Worm (Caenorhabditis elegans) whole organism, L3 larva: ENCODE measurements around the gene ech-4.

Experiments
- ceh-16 ChIP-seq: sonication (generic microtip); optimal IDR thresholded peaks from 2 replicates; lab custom pipeline; 2017; ENCODE audit warnings: missing biosample characterization, missing genetic modification characterization
- ceh-28 ChIP-seq: fragments of 150-350 bp; optimal IDR thresholded peaks from 2 replicates; lab custom pipeline; 2014; ENCODE audit warnings: missing biosample characterization, missing genetic modification reagents, missing genetic modification characterization
- ceh-82 ChIP-seq: fragments of 150-350 bp; optimal IDR thresholded peaks from 2 replicates; lab custom pipeline; 2014; ENCODE audit warnings: missing biosample characterization, missing genetic modification characterization
- ceh-9 ChIP-seq: sonication (generic microtip); optimal IDR thresholded peaks from 2 replicates; lab custom pipeline; 2018; ENCODE audit warnings: missing biosample characterization, missing genetic modification characterization
- daf-12 ChIP-seq: fragments of 150-350 bp; optimal IDR thresholded peaks from 2 replicates; lab custom pipeline; 2014; ENCODE audit warnings: missing biosample characterization, missing genetic modification reagents, missing genetic modification characterization
- egl-27 ChIP-seq: sonication (generic microtip); optimal IDR thresholded peaks from 4 replicates; lab custom pipeline; 2017; ENCODE audit warnings: missing biosample characterization, missing genetic modification reagents, missing genetic modification characterization
- elt-1 ChIP-seq: fragments of 150-350 bp; optimal IDR thresholded peaks from 2 replicates; lab custom pipeline; 2014; ENCODE audit warnings: missing biosample characterization, missing genetic modification characterization
- elt-2 ChIP-seq: sonication (generic microtip); optimal IDR thresholded peaks from 2 replicates; lab custom pipeline; 2016; ENCODE audit warnings: missing genetic modification reagents, mild to moderate bottlenecking, missing genetic modification characterization, missing compliant biosample characterization
- elt-3 ChIP-seq, 3 experiments: fragments of 150-350 bp in 1 of 3; sonication (generic microtip) in 2 of 3; optimal IDR thresholded peaks; 2 replicates in 2 of 3; 4 replicates in 1 of 3; lab custom pipeline; 2014 to 2017; ENCODE audit warnings: missing biosample characterization in 3 of 3, missing genetic modification characterization in 3 of 3
- eor-1 ChIP-seq, 2 experiments: fragments of 150-350 bp; optimal IDR thresholded peaks; 2 replicates each; lab custom pipeline; 2014 to 2018; ENCODE audit warnings: missing biosample characterization in 2 of 2, missing genetic modification characterization in 2 of 2
- fkh-10 ChIP-seq: sonication (generic microtip); optimal IDR thresholded peaks from 2 replicates; lab custom pipeline; 2017; ENCODE audit warnings: missing biosample characterization, missing genetic modification reagents, missing genetic modification characterization
- fkh-2 ChIP-seq: fragments of 150-350 bp; optimal IDR thresholded peaks from 2 replicates; lab custom pipeline; 2014; ENCODE audit warnings: missing biosample characterization, missing genetic modification reagents, missing genetic modification characterization
- fos-1 ChIP-seq: fragments of 150-350 bp; optimal IDR thresholded peaks from 2 replicates; lab custom pipeline; 2014; ENCODE audit warnings: missing biosample characterization, missing genetic modification characterization
- hmg-11 ChIP-seq: sonication (generic microtip); optimal IDR thresholded peaks from 2 replicates; lab custom pipeline; 2016; ENCODE audit warnings: missing genetic modification characterization, missing compliant biosample characterization
- jun-1 ChIP-seq: fragments of 150-350 bp; optimal IDR thresholded peaks from 2 replicates; lab custom pipeline; 2014; ENCODE audit warnings: missing biosample characterization, missing genetic modification reagents, missing genetic modification characterization
- lin-15B ChIP-seq: fragments of 150-350 bp; optimal IDR thresholded peaks from 2 replicates; lab custom pipeline; 2014; ENCODE audit warnings: missing biosample characterization, missing genetic modification characterization
- lin-39 ChIP-seq: fragments of 150-350 bp; optimal IDR thresholded peaks from 2 replicates; lab custom pipeline; 2018; ENCODE audit warnings: missing biosample characterization, missing genetic modification reagents, missing genetic modification characterization
- lsy-12 ChIP-seq: sonication (generic microtip); optimal IDR thresholded peaks from 2 replicates; lab custom pipeline; 2016; ENCODE audit warnings: mild to moderate bottlenecking, missing genetic modification characterization, missing compliant biosample characterization
- nfya-1 ChIP-seq: sonication (generic microtip); optimal IDR thresholded peaks from 2 replicates; lab custom pipeline; 2017; ENCODE audit warnings: missing genetic modification characterization, mild to moderate bottlenecking, missing compliant biosample characterization, antibody characterized with exemption, moderate library complexity; ENCODE audit not compliant: insufficient read depth
- nhr-11 ChIP-seq: fragments of 150-350 bp; optimal IDR thresholded peaks from 2 replicates; lab custom pipeline; 2014; ENCODE audit warnings: missing biosample characterization, missing genetic modification characterization
- nhr-12 ChIP-seq: fragments of 150-350 bp; optimal IDR thresholded peaks from 2 replicates; lab custom pipeline; 2014; ENCODE audit warnings: missing biosample characterization, missing genetic modification characterization
- nhr-23 ChIP-seq: fragments of 150-350 bp; optimal IDR thresholded peaks from 2 replicates; lab custom pipeline; 2014; ENCODE audit warnings: missing biosample characterization, missing genetic modification reagents, missing genetic modification characterization
- nhr-25 ChIP-seq: sonication (generic microtip); optimal IDR thresholded peaks from 2 replicates; lab custom pipeline; 2017; ENCODE audit warnings: missing biosample characterization, missing genetic modification characterization
- nhr-28 ChIP-seq: fragments of 150-350 bp; optimal IDR thresholded peaks from 2 replicates; lab custom pipeline; 2014; ENCODE audit warnings: missing biosample characterization, missing genetic modification characterization
- nhr-43 ChIP-seq: sonication (generic microtip); optimal IDR thresholded peaks from 2 replicates; lab custom pipeline; 2016; ENCODE audit warnings: mild to moderate bottlenecking, missing genetic modification characterization, missing compliant biosample characterization; ENCODE audit not compliant: poor library complexity, severe bottlenecking
- nhr-67 ChIP-seq: fragments of 150-350 bp; optimal IDR thresholded peaks from 2 replicates; lab custom pipeline; 2014; ENCODE audit warnings: missing biosample characterization, missing genetic modification characterization
- nhr-76 ChIP-seq: fragments of 150-350 bp; sonication (generic microtip); optimal IDR thresholded peaks from 5 replicates; lab custom pipeline; 2014; ENCODE audit warnings: missing biosample characterization, missing genetic modification characterization
- nhr-77 ChIP-seq: fragments of 150-350 bp; optimal IDR thresholded peaks from 2 replicates; lab custom pipeline; 2014; ENCODE audit warnings: missing biosample characterization, missing genetic modification characterization
- pha-4 ChIP-seq: fragments of 150-350 bp; optimal IDR thresholded peaks from 2 replicates; lab custom pipeline; 2014; ENCODE audit warnings: missing biosample characterization, missing genetic modification reagents, missing genetic modification characterization
- pqm-1 ChIP-seq: fragments of 150-350 bp; optimal IDR thresholded peaks from 2 replicates; lab custom pipeline; 2017; ENCODE audit warnings: missing biosample characterization, missing genetic modification characterization, inconsistent platforms
- snpc-4 ChIP-seq: fragments of 150-350 bp; optimal IDR thresholded peaks from 2 replicates; lab custom pipeline; 2014; ENCODE audit warnings: missing biosample characterization, missing genetic modification characterization
- unc-62 ChIP-seq: fragments of 150-350 bp; sonication (generic microtip); optimal IDR thresholded peaks from 4 replicates; lab custom pipeline; 2014; ENCODE audit warnings: missing biosample characterization, missing genetic modification reagents, missing genetic modification characterization
- zag-1 ChIP-seq: fragments of 150-350 bp; optimal IDR thresholded peaks from 2 replicates; lab custom pipeline; 2014; ENCODE audit warnings: missing biosample characterization, missing genetic modification characterization
- ztf-4 ChIP-seq: fragments of 150-350 bp; optimal IDR thresholded peaks from 2 replicates; lab custom pipeline; 2014; ENCODE audit warnings: missing biosample characterization, missing genetic modification characterization

The ech-4 gene

DNA sequence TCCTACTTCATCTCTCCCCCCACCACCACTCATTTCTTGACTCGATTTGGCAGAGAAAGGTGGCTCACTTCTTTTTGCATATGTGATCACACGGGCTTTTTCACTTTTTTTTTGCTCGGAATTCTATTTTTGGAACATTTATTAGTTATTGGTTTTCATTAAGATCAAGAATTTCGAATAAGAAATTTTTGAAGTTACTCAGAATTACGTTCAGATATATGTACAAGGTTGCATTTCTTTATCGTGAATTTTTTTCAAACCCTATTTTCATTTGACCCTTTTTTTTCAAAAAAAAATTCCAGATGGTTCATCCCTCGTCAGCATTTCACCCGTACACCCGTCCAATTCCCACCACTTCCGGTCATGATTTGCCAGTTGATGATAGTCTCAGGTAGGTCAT, 15.4 kb upstream of the ech-4 start, which contains the start of gene ceh-62:
Gene ceh-62 (plus strand): TSS at position 301 of the 400 bp plus-strand sequence.
- no peak for TF ChIP-seq fkh-10 (GFP tag; lab: Kevin White, UChicago)
- no peak for TF ChIP-seq ceh-16
- TF ChIP-seq elt-1 (tag; lab: Kevin White, UChicago), result no peak
- no peak for TF ChIP-seq elt-3 (tag; optimal IDR thresholded peaks at IDR 0.05; lab: Kevin White, UChicago)
- TF ChIP-seq ceh-82 (tag; lab: Kevin White, UChicago), result no peak
- TF ChIP-seq fkh-2 (tag; lab: Kevin White, UChicago), result no peak
- no peak for TF ChIP-seq daf-12

DNA sequence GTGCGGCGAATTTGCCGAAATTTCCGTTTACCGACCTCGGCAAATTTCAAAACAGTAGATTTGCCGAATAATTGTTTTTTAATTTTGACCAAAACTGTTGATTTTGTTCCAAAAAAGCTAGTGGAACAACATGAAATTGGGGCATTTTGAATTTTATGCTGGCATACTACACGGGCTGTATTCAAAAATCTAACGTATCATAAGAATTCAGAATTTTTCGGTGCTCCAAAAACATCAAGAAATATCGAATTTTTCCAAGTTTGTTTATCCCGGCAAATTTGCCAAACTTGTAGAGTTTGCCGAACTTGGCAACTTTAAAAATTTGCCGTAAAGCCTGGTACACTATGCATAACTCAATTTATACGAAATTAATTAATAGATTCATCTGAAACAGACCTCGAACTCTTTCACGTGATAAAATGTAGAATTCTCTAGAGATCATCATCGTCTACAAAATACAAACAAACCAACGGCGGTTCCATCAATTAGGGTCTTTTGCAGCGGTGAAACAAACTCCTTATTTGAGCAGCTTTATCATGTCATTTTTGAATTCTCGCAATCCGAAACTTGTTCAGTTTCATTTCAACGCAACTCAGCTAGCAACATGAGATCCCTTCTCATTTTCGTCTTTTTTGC, 12.0 kb upstream of the ech-4 start, which contains the start of gene R06F6.14:
Gene R06F6.14 (plus strand): TSS at position 586 of the 636 bp plus-strand sequence.
- TF ChIP-seq pqm-1 (no peak), nhr-67 (no peak), nhr-43 (tag; lab: Kevin White, UChicago) (no peak), lsy-12 (tag; lab: Kevin White, UChicago) (no peak), egl-27 (no peak), ztf-4 (tag; lab: Kevin White, UChicago) (no peak), ceh-9 (tag; lab: Kevin White, UChicago) (no peak)
- TF ChIP-seq, all 47 proteins: peak for 0

DNA sequence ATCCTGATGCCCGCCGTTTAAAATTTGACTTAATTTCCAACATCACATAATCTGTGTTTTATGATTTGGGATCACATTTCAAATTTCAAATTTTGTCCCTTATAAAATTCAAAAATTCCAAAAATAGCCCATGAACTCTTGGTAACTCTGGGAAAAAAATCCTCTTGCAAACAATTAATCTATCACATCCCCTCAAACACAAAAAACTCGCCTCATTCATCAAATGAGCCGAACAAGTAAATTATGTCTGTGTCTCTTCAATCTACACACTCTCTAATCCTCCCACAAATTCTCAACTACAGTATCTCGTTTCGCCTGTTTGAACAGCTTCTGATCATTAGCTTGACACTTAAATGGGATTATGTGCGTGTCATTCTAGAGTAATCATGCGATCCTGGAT, 10.1 kb upstream of the ech-4 start, which contains the start of gene msrp-7:
Gene msrp-7 (plus strand): TSS at position 301 of the 400 bp plus-strand sequence.
- no peak for TF ChIP-seq pha-4 (tag; lab: Kevin White, UChicago)
- no peak for TF ChIP-seq hmg-11 (tag; lab: Kevin White, UChicago)
- no peak for TF ChIP-seq lsy-12 (tag; lab: Kevin White, UChicago)
- no peak for TF ChIP-seq nfya-1 (tag; lab: Kevin White, UChicago)
- TF ChIP-seq daf-12, result no peak
- no peak for TF ChIP-seq nhr-28
- no peak for TF ChIP-seq ztf-4 (tag; lab: Kevin White, UChicago)
- no peak for TF ChIP-seq nhr-77 (tag; lab: Kevin White, UChicago)
- no peak for TF ChIP-seq nhr-25
- TF ChIP-seq eor-1 (tag; optimal IDR thresholded peaks at IDR 0.05; lab: Kevin White, UChicago), result no peak
- TF ChIP-seq elt-2, result no peak
- no peak for TF ChIP-seq lin-39 (tag; lab: Kevin White, UChicago)
- no peak for TF ChIP-seq zag-1 (tag; lab: Kevin White, UChicago)
- TF ChIP-seq fkh-10 (GFP tag; lab: Kevin White, UChicago), result no peak
- TF ChIP-seq, all 47 proteins: peak for 0

DNA sequence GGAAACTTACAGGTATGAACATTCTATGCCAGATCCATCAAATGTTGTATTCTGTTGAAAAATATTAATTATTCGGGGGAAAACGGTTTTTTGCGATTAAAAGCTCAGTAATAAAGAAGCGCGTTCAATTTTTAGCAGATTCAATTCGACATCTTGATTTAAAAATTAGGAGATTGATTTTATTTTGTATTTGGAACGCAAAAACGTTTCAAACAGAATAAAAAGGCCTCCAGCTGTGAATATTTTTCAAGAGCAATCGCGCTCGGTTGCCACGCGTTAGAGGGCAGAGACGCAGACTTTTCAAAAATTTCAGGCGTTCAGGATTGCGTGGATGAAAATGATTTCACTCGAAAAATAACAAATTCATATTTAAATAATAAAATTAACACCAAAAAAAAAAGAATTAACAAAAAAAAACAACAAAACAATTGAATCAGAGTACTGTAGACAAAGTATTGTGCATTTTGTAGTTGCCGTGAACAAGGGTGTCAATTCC, 855 bp upstream of the ech-4 start, which contains the start of gene R06F6.8:
Gene R06F6.8 (minus strand): TSS at position 51 of the 496 bp plus-strand sequence.
- TF ChIP-seq nhr-67, result no peak
- TF ChIP-seq lin-39 (tag; lab: Kevin White, UChicago), result peak; percentile 19
- TF ChIP-seq unc-62 (GFP tag; lab: Kevin White, UChicago), result no peak
- no peak for TF ChIP-seq ceh-82 (tag; lab: Kevin White, UChicago)
- TF ChIP-seq nhr-11 (tag; lab: Kevin White, UChicago), result no peak
- no peak for TF ChIP-seq jun-1 (tag; lab: Kevin White, UChicago)
- TF ChIP-seq egl-27, result no peak
- no peak for TF ChIP-seq zag-1 (tag; lab: Kevin White, UChicago)
- no peak for TF ChIP-seq hmg-11 (tag; lab: Kevin White, UChicago)
- no peak for TF ChIP-seq elt-1 (tag; lab: Kevin White, UChicago)
- no peak for TF ChIP-seq eor-1 (tag; optimal IDR thresholded peaks at IDR 0.05; lab: Kevin White, UChicago)
- no peak for TF ChIP-seq nhr-23 (tag; lab: Kevin White, UChicago)
- peak; percentile 50 for TF ChIP-seq lin-15B (tag; lab: Kevin White, UChicago)
- TF ChIP-seq elt-2, result no peak
- TF ChIP-seq ztf-4 (tag; lab: Kevin White, UChicago), result no peak
- TF ChIP-seq nhr-25, result no peak
- peak; percentile 32 for TF ChIP-seq pha-4 (tag; lab: Kevin White, UChicago)
- no peak for TF ChIP-seq nhr-12
- TF ChIP-seq nfya-1 (tag; lab: Kevin White, UChicago), result peak; percentile 47
- no peak for TF ChIP-seq fos-1 (tag; lab: Kevin White, UChicago)
- TF ChIP-seq lsy-12 (tag; lab: Kevin White, UChicago), result no peak
- peak; percentile 20 for TF ChIP-seq snpc-4 (tag; lab: Kevin White, UChicago)
- no peak for TF ChIP-seq nhr-76 (tag; lab: Kevin White, UChicago)
- no peak for TF ChIP-seq ceh-28 (tag; lab: Kevin White, UChicago)
